Fruit fly (Drosophila melanogaster): ENCODE measurements around the gene ush.

Gene ush

dm6 chr2L:472073-472590, 3.9 kb upstream of the ush start, which contains the start of gene CG4297 (continued):
- TF ChIP-seq CG6808 (GFP tag; optimal IDR thresholded peaks at IDR 0.05) = peak; percentile 72
- TF ChIP-seq fd85E (GFP tag; optimal IDR thresholded peaks at IDR 0.05) = no peak
- TF ChIP-seq CG34406 (GFP tag; optimal IDR thresholded peaks at IDR 0.05) = peak; percentile 71
- TF ChIP-seq Hr38 (GFP tag; optimal IDR thresholded peaks at IDR 0.05) = no peak
- peak; percentile 87 for TF ChIP-seq net (GFP tag; optimal IDR thresholded peaks at IDR 0.05)
- peak; percentile 83 for TF ChIP-seq CG6792 (GFP tag; optimal IDR thresholded peaks at IDR 0.05)
- TF ChIP-seq Smox (GFP tag; optimal IDR thresholded peaks at IDR 0.05) = peak; percentile 76
- peak; percentile 38 for TF ChIP-seq fd59A (GFP tag; optimal IDR thresholded peaks at IDR 0.05)
- TF ChIP-seq Sox15 (GFP tag; optimal IDR thresholded peaks at IDR 0.05) = peak; percentile 71
- TF ChIP-seq CG16779 (tag; optimal IDR thresholded peaks at IDR 0.05) = peak; percentile 79
- no peak for TF ChIP-seq Gug (GFP tag; IDR thresholded peaks at IDR 0.05)
- TF ChIP-seq CG3919 (GFP tag; optimal IDR thresholded peaks at IDR 0.05) = peak; percentile 84
- TF ChIP-seq CG10669 (GFP tag; optimal IDR thresholded peaks at IDR 0.05) = peak; percentile 83
- TF ChIP-seq achi (GFP tag; optimal IDR thresholded peaks at IDR 0.05) = peak; percentile 71
- peak; percentile 74 for TF ChIP-seq dsx (GFP tag; optimal IDR thresholded peaks at IDR 0.05; ENCODE audit: poor library complexity, severe bottlenecking)
- TF ChIP-seq Hr39 (GFP tag; optimal IDR thresholded peaks at IDR 0.05) = peak; percentile 80
- peak; percentile 62 to 75 for TF ChIP-seq ss (GFP tag; optimal IDR thresholded peaks at IDR 0.05)
- peak; percentile 52 for TF ChIP-seq CG9139 (GFP tag; optimal IDR thresholded peaks at IDR 0.05)
- peak; percentile 50 for TF ChIP-seq Blimp-1 (GFP tag; optimal IDR thresholded peaks at IDR 0.05)
- TF ChIP-seq acj6 (GFP tag; optimal IDR thresholded peaks at IDR 0.05) = peak; percentile 81
- TF ChIP-seq CG11902 (GFP tag; optimal IDR thresholded peaks at IDR 0.05) = peak; percentile 69
- TF ChIP-seq CG8119 (GFP tag; IDR thresholded peaks at IDR 0.05) = no peak
- peak; percentile 72 for TF ChIP-seq Met (GFP tag; optimal IDR thresholded peaks at IDR 0.05)
- TF ChIP-seq Eip78C (GFP tag) = peak; percentile 96
- TF ChIP-seq fkh (GFP tag; optimal IDR thresholded peaks at IDR 0.05) = peak; percentile 41
- no peak for TF ChIP-seq CG15336 (GFP tag; IDR thresholded peaks at IDR 0.05)
- TF ChIP-seq Sox14 (GFP tag; optimal IDR thresholded peaks at IDR 0.05) = peak; percentile 83
- TF ChIP-seq esn (GFP tag; optimal IDR thresholded peaks at IDR 0.05) = peak; percentile 80
- TF ChIP-seq CG8632 (GFP tag; optimal IDR thresholded peaks at IDR 0.05) = peak; percentile 77
- peak; percentile 92 for TF ChIP-seq svp (GFP tag)
- peak; percentile 69 for TF ChIP-seq vri (GFP tag; optimal IDR thresholded peaks at IDR 0.05)

- TF ChIP-seq achi (GFP tag; optimal IDR thresholded peaks at IDR 0.05) = peak; percentile 72
- TF ChIP-seq CG9139 (GFP tag; optimal IDR thresholded peaks at IDR 0.05) = no peak
These were observed 3.2 kb upstream of the ush start, which contains the start of gene MED15 for dm6 chr2L:472829-473228. Gene MED15 (plus strand): TSS chr2L:473013.

- TF ChIP-seq svp (GFP tag) = peak; percentile 11
- TF ChIP-seq CG31627 (GFP tag; optimal IDR thresholded peaks at IDR 0.05) = no peak
These were observed 2.2 kb downstream of the ush start for dm6 chr2L:478173-478572.

- TF ChIP-seq achi (GFP tag; optimal IDR thresholded peaks at IDR 0.05) (peak; percentile 71), fd59A (GFP tag; optimal IDR thresholded peaks at IDR 0.05) (peak; percentile 56), dac (GFP tag; optimal IDR thresholded peaks at IDR 0.05) (peak; percentile 91), CG8119 (GFP tag; IDR thresholded peaks at IDR 0.05) (no peak), CG9139 (GFP tag; optimal IDR thresholded peaks at IDR 0.05) (peak; percentile 100), CG16779 (tag; optimal IDR thresholded peaks at IDR 0.05) (peak; percentile 98), Eip93F (GFP tag; optimal IDR thresholded peaks at IDR 0.05) (peak; percentile 72), pdm3 (GFP tag; optimal IDR thresholded peaks at IDR 0.05) (peak; percentile 66), svp (GFP tag) (peak; percentile 62), eg (GFP tag; IDR thresholded peaks at IDR 0.05) (no peak), Smox (GFP tag; optimal IDR thresholded peaks at IDR 0.05) (peak; percentile 27), CG6808 (GFP tag; optimal IDR thresholded peaks at IDR 0.05) (peak; percentile 99), Sox14 (GFP tag; optimal IDR thresholded peaks at IDR 0.05) (peak; percentile 89), CG3032 (tag; optimal IDR thresholded peaks at IDR 0.05) (peak; percentile 82), Hr38 (GFP tag; optimal IDR thresholded peaks at IDR 0.05) (peak; percentile 55), Gug (GFP tag; IDR thresholded peaks at IDR 0.05) (no peak), Hr39 (GFP tag; optimal IDR thresholded peaks at IDR 0.05) (no peak), CG6163 (GFP tag; IDR thresholded peaks at IDR 0.05) (no peak), CG10669 (GFP tag; optimal IDR thresholded peaks at IDR 0.05) (peak; percentile 96), esn (GFP tag; optimal IDR thresholded peaks at IDR 0.05) (peak; percentile 4), cyc (GFP tag; optimal IDR thresholded peaks at IDR 0.05) (no peak), CG15336 (GFP tag; IDR thresholded peaks at IDR 0.05) (no peak), CG31627 (GFP tag; optimal IDR thresholded peaks at IDR 0.05) (no peak), Lpt (GFP tag; optimal IDR thresholded peaks at IDR 0.05) (peak; percentile 97), CG11294 (GFP tag; IDR thresholded peaks at IDR 0.05) (no peak), topi (GFP tag; optimal IDR thresholded peaks at IDR 0.05) (peak; percentile 67)
These were observed 2.9 kb downstream of the ush start for dm6 chr2L:478749-479482.
